ENCODE assay signal across 1 fruit fly cellular context in genomic region chr3R:14656760-14657604, dm6.
TF ChIP-seq lines count a peak whose summit lies in the region.

CG3505 (plus strand) TSS chr3R:14657447.

TF ChIP-seq in whole organism, embryonic, 481 proteins besides CTCF, POLR2A, EP300 and RAD21 (continued from another document and continues in another):
- TF ChIP-seq Mad (GFP tag; optimal IDR thresholded peaks at IDR 0.05; lab: Kevin White, UChicago) (no peak), Aef1 (GFP tag; IDR thresholded peaks at IDR 0.05; lab: Robert Waterston, UW) (no peak), eyg (GFP tag; optimal IDR thresholded peaks at IDR 0.05; lab: Kevin White, UChicago) (peak; percentile 29), insv (GFP tag; optimal IDR thresholded peaks at IDR 0.05; lab: Kevin White, UChicago) (no peak), CG6854 (GFP tag; optimal IDR thresholded peaks at IDR 0.05; lab: Kevin White, UChicago) (no peak), ATbp (GFP tag; optimal IDR thresholded peaks at IDR 0.05; lab: Kevin White, UChicago) (peak; percentile 3), sob (GFP tag; IDR thresholded peaks at IDR 0.05; lab: Robert Waterston, UW) (peak; percentile 55), slp2 (GFP tag; optimal IDR thresholded peaks at IDR 0.05; lab: Kevin White, UChicago) (no peak), stwl (tag; optimal IDR thresholded peaks at IDR 0.05; lab: Kevin White, UChicago) (peak; percentile 53), fd3F (GFP tag; optimal IDR thresholded peaks at IDR 0.05; lab: Kevin White, UChicago) (peak; percentile 12), Lpt (GFP tag; optimal IDR thresholded peaks at IDR 0.05; lab: Kevin White, UChicago) (no peak), dpn (GFP tag; optimal IDR thresholded peaks at IDR 0.05; lab: Kevin White, UChicago) (peak in 1 of 2 experiments; percentile 40), psq (GFP tag; optimal IDR thresholded peaks at IDR 0.05; lab: Kevin White, UChicago) (no peak), CG43689 (GFP tag; IDR thresholded peaks at IDR 0.05; lab: Robert Waterston, UW) (peak; percentile 11; the same call in 1 of the 2 replicates), Ets97D (GFP tag; optimal IDR thresholded peaks at IDR 0.05; lab: Kevin White, UChicago) (peak; percentile 83), CG6813 (GFP tag; optimal IDR thresholded peaks at IDR 0.05; lab: Kevin White, UChicago) (peak; percentile 30), CG10543 (GFP tag; optimal IDR thresholded peaks at IDR 0.05; lab: Kevin White, UChicago) (peak; percentile 72), CG11247 (GFP tag; IDR thresholded peaks at IDR 0.05; lab: Robert Waterston, UW) (no peak), pho (GFP tag; optimal IDR thresholded peaks at IDR 0.05; lab: Kevin White, UChicago) (no peak), Hmx (GFP tag; optimal IDR thresholded peaks at IDR 0.05; lab: Kevin White, UChicago) (no peak), CG4854 (GFP tag; optimal IDR thresholded peaks at IDR 0.05; lab: Kevin White, UChicago) (peak; percentile 52), Abd-B (GFP tag; optimal IDR thresholded peaks at IDR 0.05; lab: Kevin White, UChicago) (no peak), CG31224 (GFP tag; IDR thresholded peaks at IDR 0.05; lab: Robert Waterston, UW) (no peak), CG17829 (tag; optimal IDR thresholded peaks at IDR 0.05; lab: Kevin White, UChicago) (no peak), z (GFP tag; IDR thresholded peaks at IDR 0.05; lab: Robert Waterston, UW) (no peak), HmgZ (tag; optimal IDR thresholded peaks at IDR 0.05; lab: Kevin White, UChicago) (peak; percentile 56), CG1602 (GFP tag; optimal IDR thresholded peaks at IDR 0.05; lab: Kevin White, UChicago) (no peak), CG6654 (GFP tag; optimal IDR thresholded peaks at IDR 0.05; lab: Kevin White, UChicago) (no peak), CG14050 (GFP tag; IDR thresholded peaks at IDR 0.05; lab: Robert Waterston, UW) (no peak), ato (GFP tag; IDR thresholded peaks at IDR 0.05; lab: Robert Waterston, UW; ENCODE audit: partially characterized antibody) (0 out of 2 replicates have a peak, but pooled peaks have one; percentile 8), CG11093 (GFP tag; IDR thresholded peaks at IDR 0.05; lab: Robert Waterston, UW) (no peak), CG1024 (GFP tag; IDR thresholded peaks at IDR 0.05; lab: Robert Waterston, UW) (no peak), CHES-1-like (GFP tag; optimal IDR thresholded peaks at IDR 0.05; lab: Kevin White, UChicago) (no peak), CG4820 (GFP tag; optimal IDR thresholded peaks at IDR 0.05; lab: Kevin White, UChicago) (peak; percentile 9), ftz-f1 (GFP tag; optimal IDR thresholded peaks at IDR 0.05; lab: Kevin White, UChicago) (peak; percentile 29), zfh1 (GFP tag; IDR thresholded peaks at IDR 0.05; lab: Robert Waterston, UW) (peak; percentile 45; the same call in 1 of the 3 replicates), CG15514 (GFP tag; optimal IDR thresholded peaks at IDR 0.05; lab: Kevin White, UChicago) (peak; percentile 64), CG6175 (GFP tag; IDR thresholded peaks at IDR 0.05; lab: Robert Waterston, UW) (no peak), lov (optimal IDR thresholded peaks at IDR 0.05; lab: Kevin White, UChicago) (no peak), lov (GFP tag; IDR thresholded peaks at IDR 0.05; lab: Robert Waterston, UW) (no peak), Dek (tag; optimal IDR thresholded peaks at IDR 0.05; lab: Kevin White, UChicago) (peak; percentile 46), tio (GFP tag; optimal IDR thresholded peaks at IDR 0.05; lab: Kevin White, UChicago) (no peak), Sox100B (GFP tag; optimal IDR thresholded peaks at IDR 0.05; lab: Kevin White, UChicago) (no peak), CG10209 (GFP tag; optimal IDR thresholded peaks at IDR 0.05; lab: Kevin White, UChicago) (peak; percentile 40), HLHmδ (GFP tag; optimal IDR thresholded peaks at IDR 0.05; lab: Kevin White, UChicago) (peak; percentile 22), Antp (GFP tag; optimal IDR thresholded peaks at IDR 0.05; lab: Kevin White, UChicago) (peak; percentile 5), Atf-2 (GFP tag; optimal IDR thresholded peaks at IDR 0.05; lab: Kevin White, UChicago) (no peak), BtbVII (GFP tag; optimal IDR thresholded peaks at IDR 0.05; lab: Kevin White, UChicago) (peak; percentile 29), Eip74EF (GFP tag; optimal IDR thresholded peaks at IDR 0.05; lab: Kevin White, UChicago) (no peak), luna (GFP tag; optimal IDR thresholded peaks at IDR 0.05; lab: Kevin White, UChicago) (no peak), CG13424 (tag; optimal IDR thresholded peaks at IDR 0.05; lab: Kevin White, UChicago) (peak; percentile 62), Dp (GFP tag; optimal IDR thresholded peaks at IDR 0.05; lab: Kevin White, UChicago) (peak; percentile 100), al (GFP tag; IDR thresholded peaks at IDR 0.05; lab: Robert Waterston, UW) (no peak), Dad (GFP tag; optimal IDR thresholded peaks at IDR 0.05; lab: Kevin White, UChicago) (no peak), hbn (GFP tag; IDR thresholded peaks at IDR 0.05; lab: Robert Waterston, UW; ENCODE audit: partially characterized antibody) (peak; percentile 38; the same call in 1 of the 2 replicates), tap (tag; optimal IDR thresholded peaks at IDR 0.05; lab: Kevin White, UChicago) (no peak), lmd (GFP tag; IDR thresholded peaks at IDR 0.05; lab: Robert Waterston, UW) (peak; percentile 14; the same call in 1 of the 2 replicates), danr (GFP tag; IDR thresholded peaks at IDR 0.05; lab: Robert Waterston, UW) (no peak), CG12219 (GFP tag; optimal IDR thresholded peaks at IDR 0.05; lab: Kevin White, UChicago) (peak; percentile 24), CG31441 (GFP tag; IDR thresholded peaks at IDR 0.05; lab: Robert Waterston, UW) (no peak), repo (GFP tag; optimal IDR thresholded peaks at IDR 0.05; lab: Kevin White, UChicago) (no peak), amos (GFP tag; IDR thresholded peaks at IDR 0.05; lab: Robert Waterston, UW; ENCODE audit: partially characterized antibody) (peak; percentile 40; the same call in 1 of the 2 replicates), dm (GFP tag; optimal IDR thresholded peaks at IDR 0.05; lab: Kevin White, UChicago) (no peak), CG7786 (GFP tag; optimal IDR thresholded peaks at IDR 0.05; lab: Kevin White, UChicago) (no peak), HmgD (GFP tag; optimal IDR thresholded peaks at IDR 0.05; lab: Kevin White, UChicago) (no peak), Doc3 (GFP tag; IDR thresholded peaks at IDR 0.05; lab: Robert Waterston, UW; ENCODE audit: partially characterized antibody) (no peak), Hr39 (optimal IDR thresholded peaks at IDR 0.05; lab: Kevin White, UChicago) (no peak), fu2 (GFP tag; optimal IDR thresholded peaks at IDR 0.05; lab: Kevin White, UChicago) (no peak), Xbp1 (GFP tag; optimal IDR thresholded peaks at IDR 0.05; lab: Kevin White, UChicago) (no peak), MTF-1 (GFP tag; optimal IDR thresholded peaks at IDR 0.05; lab: Kevin White, UChicago; ENCODE audit: borderline replicate concordance) (no peak), CG34224 (GFP tag; IDR thresholded peaks at IDR 0.05; lab: Robert Waterston, UW; ENCODE audit: partially characterized antibody) (no peak), en (GFP tag; optimal IDR thresholded peaks at IDR 0.05; lab: Kevin White, UChicago) (no peak), CG5180 (GFP tag; optimal IDR thresholded peaks at IDR 0.05; lab: Kevin White, UChicago) (no peak), Deaf1 (tag; optimal IDR thresholded peaks at IDR 0.05; lab: Kevin White, UChicago) (no peak), CG2678 (tag; optimal IDR thresholded peaks at IDR 0.05; lab: Kevin White, UChicago) (no peak), bsh (GFP tag; optimal IDR thresholded peaks at IDR 0.05; lab: Kevin White, UChicago) (no peak), CG11723 (GFP tag; optimal IDR thresholded peaks at IDR 0.05; lab: Kevin White, UChicago) (no peak), ERR (GFP tag; optimal IDR thresholded peaks at IDR 0.05; lab: Kevin White, UChicago) (no peak), CG14441 (GFP tag; IDR thresholded peaks at IDR 0.05; lab: Robert Waterston, UW) (peak; percentile 37; the same call in 1 of the 2 replicates), CG3163 (GFP tag; optimal IDR thresholded peaks at IDR 0.05; lab: Kevin White, UChicago) (no peak), aop (GFP tag; IDR thresholded peaks at IDR 0.05; lab: Robert Waterston, UW) (no peak), HLH4C (GFP tag; IDR thresholded peaks at IDR 0.05; lab: Robert Waterston, UW; ENCODE audit: partially characterized antibody) (peak; percentile 47; the same call in 2 of the 3 replicates), ase (GFP tag; IDR thresholded peaks at IDR 0.05; lab: Robert Waterston, UW) (no peak), Pdp1 (GFP tag; optimal IDR thresholded peaks at IDR 0.05; lab: Kevin White, UChicago) (peak; percentile 26 to 96), shn (GFP tag; optimal IDR thresholded peaks at IDR 0.05; lab: Kevin White, UChicago) (no peak), zen2 (GFP tag; IDR thresholded peaks at IDR 0.05; lab: Robert Waterston, UW; ENCODE audit: partially characterized antibody) (peak; percentile 14; the same call in 1 of the 3 replicates), Fer3 (tag; optimal IDR thresholded peaks at IDR 0.05; lab: Kevin White, UChicago) (peak; percentile 44), CG30431 (GFP tag; optimal IDR thresholded peaks at IDR 0.05; lab: Kevin White, UChicago) (no peak), emc (GFP tag; optimal IDR thresholded peaks at IDR 0.05; lab: Kevin White, UChicago) (no peak), rib (GFP tag; IDR thresholded peaks at IDR 0.05; lab: Robert Waterston, UW) (no peak), Sox102F (GFP tag; optimal IDR thresholded peaks at IDR 0.05; lab: Kevin White, UChicago) (no peak), CG10267 (tag; optimal IDR thresholded peaks at IDR 0.05; lab: Kevin White, UChicago) (peak; percentile 23), tna (GFP tag; IDR thresholded peaks at IDR 0.05; lab: Robert Waterston, UW; ENCODE audit: partially characterized antibody) (no peak), bcd (GFP tag; optimal IDR thresholded peaks at IDR 0.05; lab: Kevin White, UChicago) (peak; percentile 30), D19A (tag; optimal IDR thresholded peaks at IDR 0.05; lab: Kevin White, UChicago) (peak; percentile 71), dmrt11E (tag; optimal IDR thresholded peaks at IDR 0.05; lab: Kevin White, UChicago) (no peak), CG18262 (tag; optimal IDR thresholded peaks at IDR 0.05; lab: Kevin White, UChicago) (peak; percentile 8), bab2 (GFP tag; optimal IDR thresholded peaks at IDR 0.05; lab: Kevin White, UChicago) (peak; percentile 42), CG1233 (GFP tag; optimal IDR thresholded peaks at IDR 0.05; lab: Kevin White, UChicago) (no peak), crol (GFP tag; IDR thresholded peaks at IDR 0.05; lab: Robert Waterston, UW) (no peak), CG2712 (tag; optimal IDR thresholded peaks at IDR 0.05; lab: Kevin White, UChicago) (peak; percentile 17), ab (GFP tag; optimal IDR thresholded peaks at IDR 0.05; lab: Kevin White, UChicago) (no peak), Hr51 (GFP tag; optimal IDR thresholded peaks at IDR 0.05; lab: Kevin White, UChicago) (no peak), CG31365 (tag; optimal IDR thresholded peaks at IDR 0.05; lab: Kevin White, UChicago) (peak; percentile 6), CG31388 (GFP tag; optimal IDR thresholded peaks at IDR 0.05; lab: Kevin White, UChicago) (no peak), Side (GFP tag; optimal IDR thresholded peaks at IDR 0.05; lab: Kevin White, UChicago) (peak; percentile 17), gro (GFP tag; optimal IDR thresholded peaks at IDR 0.05; lab: Kevin White, UChicago) (peak; percentile 30), CG6272 (GFP tag; IDR thresholded peaks at IDR 0.05; lab: Robert Waterston, UW) (no peak), CG8290 (GFP tag; optimal IDR thresholded peaks at IDR 0.05; lab: Kevin White, UChicago) (peak; percentile 10), CG8290 (tag; optimal IDR thresholded peaks at IDR 0.05; lab: Kevin White, UChicago) (peak in 1 of 2 experiments; percentile 38), CG11696 (GFP tag; IDR thresholded peaks at IDR 0.05; lab: Robert Waterston, UW) (no peak), CG8765 (GFP tag; IDR thresholded peaks at IDR 0.05; lab: Robert Waterston, UW) (no peak), Sry-β (GFP tag; optimal IDR thresholded peaks at IDR 0.05; lab: Kevin White, UChicago) (no peak), pnt (GFP tag; optimal IDR thresholded peaks at IDR 0.05; lab: Kevin White, UChicago) (no peak), Opbp (GFP tag; IDR thresholded peaks at IDR 0.05; lab: Robert Waterston, UW; ENCODE audit: partially characterized antibody) (peak; percentile 43; the same call in 1 of the 3 replicates), Vsx1 (GFP tag; optimal IDR thresholded peaks at IDR 0.05; lab: Kevin White, UChicago) (no peak), Nf-YB (GFP tag; optimal IDR thresholded peaks at IDR 0.05; lab: Kevin White, UChicago) (no peak), CrebB (tag; optimal IDR thresholded peaks at IDR 0.05; lab: Kevin White, UChicago) (peak; percentile 35), CG12769 (tag; optimal IDR thresholded peaks at IDR 0.05; lab: Kevin White, UChicago) (peak; percentile 87), salm (tag; optimal IDR thresholded peaks at IDR 0.05; lab: Kevin White, UChicago) (no peak), kni (GFP tag; optimal IDR thresholded peaks at IDR 0.05; lab: Kevin White, UChicago) (peak; percentile 10), hkb (optimal IDR thresholded peaks at IDR 0.05; lab: Kevin White, UChicago) (no peak), hkb (GFP tag; IDR thresholded peaks at IDR 0.05; lab: Robert Waterston, UW) (peak; percentile 57), CG10565 (GFP tag; optimal IDR thresholded peaks at IDR 0.05; lab: Kevin White, UChicago) (no peak), odd (GFP tag; optimal IDR thresholded peaks at IDR 0.05; lab: Kevin White, UChicago) (peak; percentile 30), ham (GFP tag; IDR thresholded peaks at IDR 0.05; lab: Robert Waterston, UW) (no peak), abd-A (tag; optimal IDR thresholded peaks at IDR 0.05; lab: Kevin White, UChicago) (no peak), CG4360 (GFP tag; IDR thresholded peaks at IDR 0.05; lab: Robert Waterston, UW) (peak; percentile 49; the same call in 1 of the 2 replicates), CG1529 (GFP tag; optimal IDR thresholded peaks at IDR 0.05; lab: Kevin White, UChicago) (no peak), TFAM (GFP tag; optimal IDR thresholded peaks at IDR 0.05; lab: Kevin White, UChicago) (no peak), Fer2 (tag; optimal IDR thresholded peaks at IDR 0.05; lab: Kevin White, UChicago) (no peak), tin (GFP tag; optimal IDR thresholded peaks at IDR 0.05; lab: Kevin White, UChicago) (no peak), Taf1 (GFP tag; IDR thresholded peaks at IDR 0.05; lab: Robert Waterston, UW) (no peak), HLH3B (GFP tag; IDR thresholded peaks at IDR 0.05; lab: Robert Waterston, UW) (peak; percentile 40)
